Fruit fly (Drosophila melanogaster): ENCODE measurements around the gene CG1662.

Gene CG1662

dm6 chrX:13373239-13374153 is 13.9 kb upstream of the CG1662 start (continued):
- peak; percentile 54 for TF ChIP-seq CG12104 (GFP tag; optimal IDR thresholded peaks at IDR 0.05)
- peak; percentile 79; the same call in 2 of the 3 replicates for TF ChIP-seq z (GFP tag; IDR thresholded peaks at IDR 0.05)
- TF ChIP-seq Meics (GFP tag; optimal IDR thresholded peaks at IDR 0.05) = peak; percentile 87
- TF ChIP-seq chif (GFP tag; optimal IDR thresholded peaks at IDR 0.05) = peak; percentile 18 to 36
- TF ChIP-seq CG13296 (GFP tag; optimal IDR thresholded peaks at IDR 0.05) = peak; percentile 77
- TF ChIP-seq caup (GFP tag; optimal IDR thresholded peaks at IDR 0.05; ENCODE audit: severe bottlenecking) = peak; percentile 80
- TF ChIP-seq MESR4 (GFP tag; optimal IDR thresholded peaks at IDR 0.05) = no peak
- TF ChIP-seq cato (GFP tag; optimal IDR thresholded peaks at IDR 0.05; ENCODE audit: borderline replicate concordance) = peak; percentile 58
- no peak; the same call in 1 of the 2 replicates for TF ChIP-seq toy (GFP tag; IDR thresholded peaks at IDR 0.05)
- peak; percentile 82 for TF ChIP-seq CG9932 (GFP tag; IDR thresholded peaks at IDR 0.05)
- peak; percentile 44; the same call in 1 of the 3 replicates for TF ChIP-seq jigr1 (GFP tag; IDR thresholded peaks at IDR 0.05)
- no peak for TF ChIP-seq ERR (GFP tag; optimal IDR thresholded peaks at IDR 0.05)
- no peak for TF ChIP-seq Atf3 (GFP tag; optimal IDR thresholded peaks at IDR 0.05)
- TF ChIP-seq CG1832 (GFP tag; optimal IDR thresholded peaks at IDR 0.05) = no peak
- TF ChIP-seq Lhr (GFP tag; optimal IDR thresholded peaks at IDR 0.05) = peak; percentile 53
- TF ChIP-seq CG8765 (GFP tag; IDR thresholded peaks at IDR 0.05) = peak; percentile 41; the same call in 1 of the 2 replicates
- peak; percentile 29 for TF ChIP-seq CG1647 (GFP tag; optimal IDR thresholded peaks at IDR 0.05)
- peak; percentile 66 for TF ChIP-seq trem (tag; optimal IDR thresholded peaks at IDR 0.05)
- no peak for TF ChIP-seq sr (GFP tag; IDR thresholded peaks at IDR 0.05)
- TF ChIP-seq h (optimal IDR thresholded peaks at IDR 0.05) = no peak
- TF ChIP-seq CG4328 (GFP tag; optimal IDR thresholded peaks at IDR 0.05) = peak; percentile 73
- TF ChIP-seq Adf1 (GFP tag; IDR thresholded peaks at IDR 0.05) = peak; percentile 92
- TF ChIP-seq Oaz (GFP tag; IDR thresholded peaks at IDR 0.05) = peak; percentile 68
- TF ChIP-seq run (tag; optimal IDR thresholded peaks at IDR 0.05) = peak; percentile 89
- TF ChIP-seq Sox102F (GFP tag; optimal IDR thresholded peaks at IDR 0.05) = peak; percentile 89
- peak; percentile 83 for TF ChIP-seq CG6272 (GFP tag; IDR thresholded peaks at IDR 0.05)
- TF ChIP-seq CG3065 (GFP tag; optimal IDR thresholded peaks at IDR 0.05) = peak; percentile 40
- peak; percentile 9 for TF ChIP-seq CG8944 (GFP tag; optimal IDR thresholded peaks at IDR 0.05)
- peak; percentile 36 for TF ChIP-seq abd-A (tag; optimal IDR thresholded peaks at IDR 0.05)
- peak; percentile 50 for TF ChIP-seq mirr (GFP tag; optimal IDR thresholded peaks at IDR 0.05)
- TF ChIP-seq CG13287 (GFP tag; IDR thresholded peaks at IDR 0.05; ENCODE audit: partially characterized antibody) = no peak
- TF ChIP-seq gt (GFP tag; IDR thresholded peaks at IDR 0.05) = no peak
- peak; percentile 68; the same call in 2 of the 3 replicates for TF ChIP-seq CG14050 (GFP tag; IDR thresholded peaks at IDR 0.05)
- TF ChIP-seq ara (GFP tag; IDR thresholded peaks at IDR 0.05) = peak; percentile 71; the same call in 1 of the 2 replicates
- TF ChIP-seq yki (optimal IDR thresholded peaks at IDR 0.05) = no peak
- TF ChIP-seq Lpt (GFP tag; optimal IDR thresholded peaks at IDR 0.05) = no peak
- TF ChIP-seq trh (GFP tag; optimal IDR thresholded peaks at IDR 0.05) = peak; percentile 70
- TF ChIP-seq CG14710 (tag; optimal IDR thresholded peaks at IDR 0.05) = peak; percentile 85
- TF ChIP-seq ATbp (GFP tag; optimal IDR thresholded peaks at IDR 0.05) = peak; percentile 82
- TF ChIP-seq Xbp1 (GFP tag; optimal IDR thresholded peaks at IDR 0.05) = peak; percentile 86
- peak; percentile 48; the same call in 1 of the 4 replicates for TF ChIP-seq chinmo (GFP tag; IDR thresholded peaks at IDR 0.05; ENCODE audit: partially characterized antibody)
- peak; percentile 61 for TF ChIP-seq Mes4 (GFP tag; optimal IDR thresholded peaks at IDR 0.05)
- TF ChIP-seq Side (GFP tag; optimal IDR thresholded peaks at IDR 0.05) = no peak
- no peak for TF ChIP-seq hb (GFP tag; IDR thresholded peaks at IDR 0.05; ENCODE audit: partially characterized antibody)
- TF ChIP-seq dm (GFP tag; optimal IDR thresholded peaks at IDR 0.05) = no peak
- no peak for TF ChIP-seq vnd (GFP tag; IDR thresholded peaks at IDR 0.05; ENCODE audit: partially characterized antibody)
- peak; percentile 89 for TF ChIP-seq CoRest (tag; optimal IDR thresholded peaks at IDR 0.05)
- peak in 1 of 3 experiments; percentile 33 for TF ChIP-seq Stat92E (GFP tag; optimal IDR thresholded peaks at IDR 0.05)

All from whole organism, embryonic.